Fruit fly (Drosophila melanogaster) whole organism, adult: ENCODE measurements around the gene CG5445.

Experiments used
- CG11617 ChIP-seq: fragments of 200-800 bp; sonication (Bioruptor generic); optimal IDR thresholded peaks from 2 replicates; lab custom pipeline; 2017; ENCODE audit warnings: mild to moderate bottlenecking, missing biosample characterization, missing genetic modification reagents, missing genetic modification characterization
- CG12768 ChIP-seq: fragments of 200-800 bp; sonication (Bioruptor generic); optimal IDR thresholded peaks from 2 replicates; lab custom pipeline; 2017; ENCODE audit warnings: missing biosample characterization, missing genetic modification characterization, mild to moderate bottlenecking, moderate library complexity, missing genetic modification reagents
- CG14711 ChIP-seq: fragments of 200-800 bp; sonication (Bioruptor generic); optimal IDR thresholded peaks from 2 replicates; lab custom pipeline; 2018; ENCODE audit warnings: missing biosample characterization, mild to moderate bottlenecking, missing genetic modification characterization, moderate library complexity
- CG1620 ChIP-seq: fragments of 200-800 bp; sonication (Bioruptor generic); optimal IDR thresholded peaks from 2 replicates; lab custom pipeline; 2016; ENCODE audit warnings: missing biosample characterization, missing genetic modification characterization
- CG33017 ChIP-seq: fragments of 200-800 bp; sonication (Bioruptor generic); optimal IDR thresholded peaks from 2 replicates; lab custom pipeline; 2018; ENCODE audit warnings: missing biosample characterization, mild to moderate bottlenecking, missing genetic modification characterization, moderate library complexity
- CG5204 ChIP-seq: fragments of 200-800 bp; sonication (Bioruptor generic); optimal IDR thresholded peaks from 2 replicates; lab custom pipeline; 2016; ENCODE audit warnings: missing biosample characterization, missing genetic modification characterization
- CG7045 ChIP-seq: fragments of 200-800 bp; sonication (Bioruptor generic); optimal IDR thresholded peaks from 2 replicates; lab custom pipeline; 2017; ENCODE audit warnings: missing biosample characterization, mild to moderate bottlenecking, missing genetic modification characterization
- CG7101 ChIP-seq: fragments of 200-800 bp; sonication (Bioruptor generic); optimal IDR thresholded peaks from 2 replicates; lab custom pipeline; 2018; ENCODE audit warnings: missing biosample characterization, mild to moderate bottlenecking, missing genetic modification characterization, moderate library complexity
- Clk ChIP-seq: fragments of 200-800 bp; sonication (Bioruptor generic); optimal IDR thresholded peaks from 2 replicates; lab custom pipeline; 2017; ENCODE audit warnings: missing biosample characterization, missing genetic modification characterization
- Crg-1 ChIP-seq: fragments of 200-800 bp; sonication (Bioruptor generic); optimal IDR thresholded peaks from 2 replicates; lab custom pipeline; 2016; ENCODE audit warnings: missing biosample characterization, missing genetic modification characterization
- Hr96 ChIP-seq: fragments of 200-800 bp; sonication (Bioruptor generic); optimal IDR thresholded peaks from 2 replicates; lab custom pipeline; 2016; ENCODE audit warnings: missing biosample characterization, missing genetic modification characterization
- Mnt ChIP-seq: fragments of 200-800 bp; sonication (Bioruptor generic); optimal IDR thresholded peaks from 2 replicates; lab custom pipeline; 2016; ENCODE audit warnings: missing biosample characterization, mild to moderate bottlenecking, missing genetic modification characterization
- bab1 ChIP-seq: fragments of 200-800 bp; sonication (Bioruptor generic); optimal IDR thresholded peaks from 3 replicates; lab custom pipeline; 2019; ENCODE audit warnings: missing biosample characterization, mild to moderate bottlenecking, missing genetic modification characterization, moderate library complexity
- cic ChIP-seq: fragments of 200-800 bp; sonication (Bioruptor generic); optimal IDR thresholded peaks from 2 replicates; lab custom pipeline; 2017; ENCODE audit warnings: missing biosample characterization, mild to moderate bottlenecking, missing genetic modification characterization, moderate library complexity
- cnc ChIP-seq, 2 experiments: fragments of >200 bp; optimal IDR thresholded peaks; 2 replicates each; lab custom pipeline; 2017
- kay ChIP-seq: fragments of 200-800 bp; sonication (Bioruptor generic); peaks from one replicate; lab custom pipeline; 2016; ENCODE audit warnings: missing biosample characterization, missing genetic modification characterization, borderline replicate concordance
- ovo ChIP-seq: fragments of 200-800 bp; sonication (Bioruptor generic); optimal IDR thresholded peaks from 2 replicates; lab custom pipeline; 2016; ENCODE audit warnings: missing biosample characterization, missing genetic modification characterization
- pad ChIP-seq: fragments of 200-800 bp; sonication (Bioruptor generic); optimal IDR thresholded peaks from 3 replicates; lab custom pipeline; 2017; ENCODE audit warnings: missing biosample characterization, missing genetic modification characterization, mild to moderate bottlenecking, moderate library complexity, missing genetic modification reagents
- tj ChIP-seq: fragments of 200-800 bp; sonication (Bioruptor generic); optimal IDR thresholded peaks from 3 replicates; lab custom pipeline; 2017; ENCODE audit warnings: missing biosample characterization, mild to moderate bottlenecking, missing genetic modification characterization, moderate library complexity
- toe ChIP-seq: fragments of 200-800 bp; sonication (Bioruptor generic); optimal IDR thresholded peaks from 2 replicates; lab custom pipeline; 2016; ENCODE audit warnings: missing biosample characterization, missing genetic modification characterization

CG5445 gene

dm6 chrX:17292050-17292730, 9.9 kb downstream of the CG5445 start:
- peak; percentile 44 for TF ChIP-seq toe (GFP tag; lab: Kevin White, UChicago)
- TF ChIP-seq kay (GFP tag; lab: Kevin White, UChicago), result no peak
- TF ChIP-seq Hr96 (GFP tag; lab: Kevin White, UChicago), result peak; percentile 82
- peak; percentile 77 for TF ChIP-seq CG33017 (tag; lab: Kevin White, UChicago)
- TF ChIP-seq CG14711 (tag; lab: Kevin White, UChicago), result peak; percentile 93
- peak; percentile 82 for TF ChIP-seq CG1620 (GFP tag; lab: Kevin White, UChicago)
- TF ChIP-seq ovo (GFP tag; lab: Kevin White, UChicago), result peak; percentile 82
- TF ChIP-seq CG7045, result peak; percentile 58
- peak; percentile 83 for TF ChIP-seq pad (GFP tag; lab: Kevin White, UChicago)
- TF ChIP-seq cnc (optimal IDR thresholded peaks at IDR 0.05; lab: Kevin White, UChicago), result no peak
- TF ChIP-seq CG7101 (tag; lab: Kevin White, UChicago), result peak; percentile 92
- peak; percentile 94 for TF ChIP-seq CG11617 (GFP tag; lab: Kevin White, UChicago)
- TF ChIP-seq Clk (GFP tag; lab: Kevin White, UChicago), result no peak
- peak; percentile 77 for TF ChIP-seq CG5204 (GFP tag; lab: Kevin White, UChicago)
- no peak for TF ChIP-seq cic (GFP tag; lab: Kevin White, UChicago)
- peak; percentile 72 for TF ChIP-seq CG12768 (GFP tag; lab: Kevin White, UChicago)
- TF ChIP-seq bab1, result peak; percentile 94
- peak; percentile 71 for TF ChIP-seq Mnt (GFP tag; lab: Kevin White, UChicago)
- peak; percentile 74 for TF ChIP-seq Crg-1 (GFP tag; lab: Kevin White, UChicago)
- peak; percentile 94 for TF ChIP-seq tj (GFP tag; lab: Kevin White, UChicago)

- no peak for TF ChIP-seq Mnt (GFP tag; lab: Kevin White, UChicago)
- TF ChIP-seq bab1, result peak; percentile 85
- TF ChIP-seq kay (GFP tag; lab: Kevin White, UChicago), result peak; percentile 36
- no peak for TF ChIP-seq CG12768 (GFP tag; lab: Kevin White, UChicago)
- peak; percentile 64 for TF ChIP-seq CG14711 (tag; lab: Kevin White, UChicago)
- TF ChIP-seq pad (GFP tag; lab: Kevin White, UChicago), result peak; percentile 6
- TF ChIP-seq CG33017 (tag; lab: Kevin White, UChicago), result no peak
- TF ChIP-seq cnc (optimal IDR thresholded peaks at IDR 0.05; lab: Kevin White, UChicago), result no peak
Measured at dm6 chrX:17293385-17293784, 11.1 kb downstream of the CG5445 start.

dm6 chrX:17294169-17294833, 12.0 kb downstream of the CG5445 start:
- no peak for TF ChIP-seq CG11617 (GFP tag; lab: Kevin White, UChicago)
- TF ChIP-seq CG7101 (tag; lab: Kevin White, UChicago), result no peak
- TF ChIP-seq cnc (optimal IDR thresholded peaks at IDR 0.05; lab: Kevin White, UChicago), result no peak
- no peak for TF ChIP-seq CG14711 (tag; lab: Kevin White, UChicago)
- TF ChIP-seq Hr96 (GFP tag; lab: Kevin White, UChicago), result no peak
- TF ChIP-seq tj (GFP tag; lab: Kevin White, UChicago), result peak; percentile 82
- TF ChIP-seq pad (GFP tag; lab: Kevin White, UChicago), result no peak
- peak; percentile 2 for TF ChIP-seq CG12768 (GFP tag; lab: Kevin White, UChicago)
- no peak for TF ChIP-seq CG1620 (GFP tag; lab: Kevin White, UChicago)

dm6 chrX:17294979-17295378, 12.7 kb downstream of the CG5445 start:
- TF ChIP-seq pad (GFP tag; lab: Kevin White, UChicago) (no peak), CG12768 (GFP tag; lab: Kevin White, UChicago) (no peak), CG7101 (tag; lab: Kevin White, UChicago) (no peak), kay (GFP tag; lab: Kevin White, UChicago) (no peak), CG11617 (GFP tag; lab: Kevin White, UChicago) (no peak), cnc (optimal IDR thresholded peaks at IDR 0.05; lab: Kevin White, UChicago) (no peak), ovo (GFP tag; lab: Kevin White, UChicago) (no peak), Crg-1 (GFP tag; lab: Kevin White, UChicago) (no peak), CG7045 (no peak), CG5204 (GFP tag; lab: Kevin White, UChicago) (no peak), Hr96 (GFP tag; lab: Kevin White, UChicago) (no peak)

- TF ChIP-seq tj (GFP tag; lab: Kevin White, UChicago) (peak; percentile 6), pad (GFP tag; lab: Kevin White, UChicago) (peak; percentile 45), CG7101 (tag; lab: Kevin White, UChicago) (no peak)
Measured at dm6 chrX:17296283-17297069, 14.2 kb downstream of the CG5445 start.
